Fruit fly (Drosophila melanogaster) whole organism, embryonic: ENCODE data around the gene Shc.
A peak's percentile ranks its signal among the peaks of the same experiment; 100 is the strongest.

Source experiments
- Aef1 ChIP-seq: fragments of 200-800 bp; sonication (Bioruptor generic); IDR thresholded peaks from 3 replicates; pipeline ENCODE4 v1.3.6; 2022; ENCODE audit warnings: missing biosample characterization, missing genetic modification characterization
- Atf6 ChIP-seq: fragments of 200-800 bp; sonication (Bioruptor generic); IDR thresholded peaks from 2 replicates; pipeline ENCODE4 v1.3.6; 2022; ENCODE audit warnings: missing biosample characterization, missing genetic modification characterization
- CG10209 ChIP-seq: fragments of 200-800 bp; sonication (Bioruptor generic); optimal IDR thresholded peaks from 3 replicates; lab custom pipeline; 2017; ENCODE audit warnings: missing biosample characterization, mild to moderate bottlenecking, missing genetic modification characterization, missing genetic modification reagents
- CG10267 ChIP-seq: fragments of 200-800 bp; sonication (Bioruptor generic); optimal IDR thresholded peaks from 2 replicates; lab custom pipeline; 2018; ENCODE audit warnings: missing biosample characterization, mild to moderate bottlenecking, missing genetic modification characterization, moderate library complexity
- CG10274 ChIP-seq: fragments of 200-800 bp; sonication (Bioruptor generic); optimal IDR thresholded peaks from 3 replicates; lab custom pipeline; 2017; ENCODE audit warnings: missing biosample characterization, mild to moderate bottlenecking, missing genetic modification characterization
- CG10431 ChIP-seq: fragments of 200-800 bp; sonication (Bioruptor generic); optimal IDR thresholded peaks from 3 replicates; lab custom pipeline; 2018; ENCODE audit warnings: missing biosample characterization, mild to moderate bottlenecking, missing genetic modification characterization
- CG12391 ChIP-seq: fragments of 200-800 bp; sonication (Bioruptor generic); optimal IDR thresholded peaks from 3 replicates; lab custom pipeline; 2018; ENCODE audit warnings: missing biosample characterization, mild to moderate bottlenecking, missing genetic modification characterization, moderate library complexity
- CG12942 ChIP-seq: fragments of 200-800 bp; sonication (Bioruptor generic); optimal IDR thresholded peaks from 3 replicates; lab custom pipeline; 2016; ENCODE audit warnings: missing biosample characterization, missing genetic modification characterization
- CG13123 ChIP-seq: fragments of 200-800 bp; sonication (Bioruptor generic); optimal IDR thresholded peaks from 2 replicates; lab custom pipeline; 2016; ENCODE audit warnings: missing biosample characterization, missing genetic modification characterization
- CG13424 ChIP-seq: fragments of 200-800 bp; sonication (Bioruptor generic); optimal IDR thresholded peaks from 2 replicates; lab custom pipeline; 2019; ENCODE audit warnings: missing biosample characterization, mild to moderate bottlenecking, missing genetic modification characterization, moderate library complexity
- CG13624 ChIP-seq: fragments of 200-800 bp; sonication (Bioruptor generic); optimal IDR thresholded peaks from 2 replicates; lab custom pipeline; 2016; ENCODE audit warnings: missing biosample characterization, missing genetic modification characterization
- CG15011 ChIP-seq: fragments of 200-800 bp; sonication (Bioruptor generic); optimal IDR thresholded peaks from 3 replicates; lab custom pipeline; 2018; ENCODE audit warnings: missing biosample characterization, mild to moderate bottlenecking, missing genetic modification characterization
- CG16779 ChIP-seq: fragments of 200-800 bp; sonication (Bioruptor generic); IDR thresholded peaks from 2 replicates; pipeline ENCODE4 v1.3.6; 2022; ENCODE audit warnings: missing biosample characterization, missing genetic modification characterization
- CG17829 ChIP-seq: fragments of 200-800 bp; optimal IDR thresholded peaks from 2 replicates; lab custom pipeline; 2019; ENCODE audit warnings: missing biosample characterization, mild to moderate bottlenecking, missing genetic modification characterization, moderate library complexity
- CG18599 ChIP-seq: fragments of 200-800 bp; sonication (Bioruptor generic); optimal IDR thresholded peaks from 3 replicates; lab custom pipeline; 2017; ENCODE audit warnings: missing biosample characterization, missing genetic modification characterization, mild to moderate bottlenecking, moderate library complexity, missing genetic modification reagents
- CG2120 ChIP-seq: fragments of 200-800 bp; sonication (Bioruptor generic); optimal IDR thresholded peaks from 3 replicates; lab custom pipeline; 2016; ENCODE audit warnings: missing biosample characterization, missing genetic modification characterization
- CG3726 ChIP-seq: fragments of 200-800 bp; sonication (Bioruptor generic); IDR thresholded peaks from 3 replicates; pipeline ENCODE4, ENCODE4 v1.3.6; 2022; ENCODE audit warnings: missing biosample characterization, missing genetic modification characterization
- CG5180 ChIP-seq: fragments of 200-800 bp; sonication (Bioruptor generic); optimal IDR thresholded peaks from 3 replicates; lab custom pipeline; 2017; ENCODE audit warnings: missing biosample characterization, missing genetic modification characterization, mild to moderate bottlenecking, moderate library complexity, missing genetic modification reagents
- CG7357 ChIP-seq: fragments of 200-800 bp; sonication (Bioruptor generic); IDR thresholded peaks from 3 replicates; pipeline ENCODE4 v1.3.6; 2022; ENCODE audit warnings: missing biosample characterization, missing genetic modification characterization
- CG7556 ChIP-seq: fragments of 200-800 bp; sonication (Bioruptor generic); optimal IDR thresholded peaks from 2 replicates; lab custom pipeline; 2017; ENCODE audit warnings: missing biosample characterization, mild to moderate bottlenecking, missing genetic modification characterization
- CG8388 ChIP-seq: fragments of 200-800 bp; sonication (Bioruptor generic); optimal IDR thresholded peaks from 2 replicates; lab custom pipeline; 2019; ENCODE audit warnings: missing biosample characterization, mild to moderate bottlenecking, missing genetic modification characterization, moderate library complexity
- CG9215 ChIP-seq: fragments of 200-800 bp; sonication (Bioruptor generic); IDR thresholded peaks from 2 replicates; pipeline ENCODE4 v1.3.6; 2022; ENCODE audit warnings: missing biosample characterization, missing genetic modification characterization
- Doc2 ChIP-seq: fragments of 200-800 bp; sonication (Bioruptor generic); IDR thresholded peaks from 2 replicates; pipeline ENCODE4 v1.3.6; 2022; ENCODE audit warnings: missing biosample characterization, missing genetic modification characterization
- Doc3 ChIP-seq: fragments of 200-800 bp; sonication (Bioruptor generic); IDR thresholded peaks from 3 replicates; pipeline ENCODE4 v1.3.6; 2022; ENCODE audit warnings: missing biosample characterization, missing genetic modification characterization; ENCODE audit not compliant: partially characterized antibody
- Drgx ChIP-seq: fragments of 200-800 bp; sonication (Bioruptor generic); IDR thresholded peaks from 2 replicates; pipeline ENCODE4 v1.3.6; 2022; ENCODE audit warnings: missing biosample characterization, missing genetic modification characterization
- GATAe ChIP-seq: fragments of 200-800 bp; sonication (Bioruptor generic); conservative IDR thresholded peaks from 2 replicates; pipeline ENCODE4 v1.3.6; 2022; ENCODE audit warnings: missing biosample characterization, missing genetic modification characterization
- H2.0 ChIP-seq: fragments of 200-800 bp; sonication (Bioruptor generic); IDR thresholded peaks from 2 replicates; pipeline ENCODE4 v1.3.6; 2022; ENCODE audit warnings: missing biosample characterization, missing genetic modification characterization
- Lhr ChIP-seq: fragments of 200-800 bp; sonication (Bioruptor generic); optimal IDR thresholded peaks from 3 replicates; lab custom pipeline; 2017; ENCODE audit warnings: mild to moderate bottlenecking, missing biosample characterization, missing genetic modification reagents, missing genetic modification characterization
- Max ChIP-seq: fragments of 200-800 bp; sonication (Bioruptor generic); optimal IDR thresholded peaks from 2 replicates; lab custom pipeline; 2016; ENCODE audit warnings: missing biosample characterization, mild to moderate bottlenecking, missing genetic modification characterization
- Nf-YB ChIP-seq: fragments of 200-800 bp; sonication (Bioruptor generic); optimal IDR thresholded peaks from 3 replicates; lab custom pipeline; 2019; ENCODE audit warnings: missing biosample characterization, mild to moderate bottlenecking, missing genetic modification characterization, moderate library complexity
- Sox102F ChIP-seq: fragments of 200-800 bp; sonication (Bioruptor generic); optimal IDR thresholded peaks from 2 replicates; lab custom pipeline; 2018; ENCODE audit warnings: missing biosample characterization, mild to moderate bottlenecking, missing genetic modification characterization, moderate library complexity
- Stat92E ChIP-seq, 3 experiments: fragments of >200 bp in 2 of 3; fragments of 200-800 bp in 1 of 3; sonication (Bioruptor generic) in 1 of 3; optimal IDR thresholded peaks; 2 replicates each; lab custom pipeline; 2017 to 2019; ENCODE audit warnings: missing biosample characterization in 3 of 3, missing genetic modification characterization in 3 of 3, mild to moderate bottlenecking in 1 of 3, moderate library complexity in 1 of 3
- amos ChIP-seq: fragments of 200-800 bp; sonication (Bioruptor generic); IDR thresholded peaks from 2 replicates; pipeline ENCODE4 v1.3.6; 2022; ENCODE audit warnings: missing biosample characterization, missing genetic modification characterization; ENCODE audit not compliant: partially characterized antibody
- ap ChIP-seq: fragments of 200-800 bp; sonication (Bioruptor generic); IDR thresholded peaks from 2 replicates; pipeline ENCODE4 v1.3.6; 2022; ENCODE audit warnings: missing biosample characterization, missing genetic modification characterization
- bab2 ChIP-seq: fragments of 200-800 bp; sonication (Bioruptor generic); optimal IDR thresholded peaks from 2 replicates; lab custom pipeline; 2016; ENCODE audit warnings: missing biosample characterization, missing genetic modification characterization
- bsh ChIP-seq, 2 experiments: fragments of 200-800 bp; sonication (Bioruptor generic); optimal IDR thresholded peaks; 2 replicates each; lab custom pipeline; 2017 to 2018; ENCODE audit warnings: mild to moderate bottlenecking in 2 of 2, missing biosample characterization in 2 of 2, missing genetic modification characterization in 2 of 2, moderate library complexity in 1 of 2
- chif ChIP-seq, 2 experiments: fragments of 200-800 bp; sonication (Bioruptor generic); optimal IDR thresholded peaks; 3 replicates each; lab custom pipeline; 2016; ENCODE audit warnings: missing biosample characterization in 2 of 2, missing genetic modification characterization in 2 of 2
- exex ChIP-seq: fragments of 200-800 bp; sonication (Bioruptor generic); optimal IDR thresholded peaks from 4 replicates; lab custom pipeline; 2018; ENCODE audit warnings: missing biosample characterization, mild to moderate bottlenecking, missing genetic modification characterization, moderate library complexity
- gcm ChIP-seq: fragments of 200-800 bp; sonication (Bioruptor generic); optimal IDR thresholded peaks from 2 replicates; lab custom pipeline; 2019; ENCODE audit warnings: missing biosample characterization, mild to moderate bottlenecking, missing genetic modification characterization, moderate library complexity
- grau ChIP-seq: fragments of 200-800 bp; optimal IDR thresholded peaks from 3 replicates; lab custom pipeline; 2019; ENCODE audit warnings: missing biosample characterization, mild to moderate bottlenecking, missing genetic modification characterization, moderate library complexity
- hbn ChIP-seq: fragments of 200-800 bp; sonication (Bioruptor generic); IDR thresholded peaks from 2 replicates; pipeline ENCODE4 v1.3.6; 2022; ENCODE audit warnings: missing biosample characterization, missing genetic modification characterization; ENCODE audit not compliant: partially characterized antibody
- her ChIP-seq: fragments of 200-800 bp; sonication (Bioruptor generic); optimal IDR thresholded peaks from 2 replicates; lab custom pipeline; 2016; ENCODE audit warnings: missing biosample characterization, missing genetic modification characterization
- lab ChIP-seq: fragments of 200-800 bp; sonication (Bioruptor generic); optimal IDR thresholded peaks from 3 replicates; lab custom pipeline; 2017; ENCODE audit warnings: missing biosample characterization, missing genetic modification characterization, mild to moderate bottlenecking, moderate library complexity, missing genetic modification reagents
- pb ChIP-seq: fragments of 200-800 bp; sonication (Bioruptor generic); optimal IDR thresholded peaks from 3 replicates; lab custom pipeline; 2016; ENCODE audit warnings: missing biosample characterization, missing genetic modification characterization
- pho ChIP-seq: fragments of 200-800 bp; sonication (Bioruptor generic); optimal IDR thresholded peaks from 2 replicates; lab custom pipeline; 2016; ENCODE audit warnings: missing biosample characterization, missing genetic modification characterization
- seq ChIP-seq: fragments of 200-800 bp; sonication (Bioruptor generic); IDR thresholded peaks from 2 replicates; pipeline ENCODE4 v1.3.6; 2022; ENCODE audit warnings: missing biosample characterization, missing genetic modification characterization
- tap ChIP-seq: fragments of 200-800 bp; optimal IDR thresholded peaks from 3 replicates; lab custom pipeline; 2019; ENCODE audit warnings: missing biosample characterization, mild to moderate bottlenecking, missing genetic modification characterization, moderate library complexity
- ttk ChIP-seq: fragments of 200-800 bp; sonication (Bioruptor generic); IDR thresholded peaks from 2 replicates; pipeline ENCODE4 v2.1.2; 2022; ENCODE audit warnings: missing biosample characterization, missing genetic modification characterization
- vvl ChIP-seq: fragments of 200-800 bp; sonication (Bioruptor generic); IDR thresholded peaks from 2 replicates; pipeline ENCODE4 v1.3.6; 2022; ENCODE audit warnings: missing biosample characterization, missing genetic modification characterization
- wdn ChIP-seq: fragments of 200-800 bp; sonication (Bioruptor generic); IDR thresholded peaks from 2 replicates; pipeline ENCODE4 v1.3.6; 2022; ENCODE audit warnings: missing biosample characterization, missing genetic modification characterization

The Shc gene

DNA sequence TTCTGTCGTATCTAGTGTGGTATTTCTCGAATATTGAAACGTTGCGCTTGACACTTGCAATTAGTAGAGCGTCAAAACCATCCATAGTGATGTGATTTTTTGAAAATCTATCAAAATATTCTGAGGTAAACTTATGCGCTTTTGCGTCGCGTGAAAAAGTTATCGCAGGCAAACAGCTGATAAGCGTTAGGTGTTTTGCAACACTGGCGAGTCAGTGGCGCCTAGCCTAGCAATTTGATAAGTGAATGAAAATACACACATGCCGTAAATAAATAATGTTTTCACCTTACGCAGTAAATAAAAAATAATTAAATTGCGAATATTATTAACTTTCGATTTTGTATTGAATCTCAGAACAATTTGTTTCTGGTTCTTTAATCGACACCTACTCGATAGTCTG is 8.5 kb downstream of the Shc start, which contains the start of gene CG42526:
Gene CG42526, minus strand, starts transcription at position 85 of the 400 bp plus-strand sequence.
- TF ChIP-seq Sox102F (GFP tag; lab: Kevin White, UChicago) (peak; percentile 30), CG10209 (GFP tag; lab: Kevin White, UChicago) (peak; percentile 39), Max (peak; percentile 26), gcm (GFP tag; lab: Kevin White, UChicago) (no peak), CG13424 (tag; lab: Kevin White, UChicago) (peak; percentile 3), CG15011 (GFP tag; lab: Kevin White, UChicago) (no peak), CG18599 (GFP tag; lab: Kevin White, UChicago) (peak; percentile 48), pho (GFP tag; lab: Kevin White, UChicago) (peak; percentile 56), tap (tag; lab: Kevin White, UChicago) (no peak), GATAe (no peak; the same call in 1 of the 2 replicates), CG9215 (GFP tag; lab: Robert Waterston, UW) (no peak), CG10267 (peak; percentile 93), her (GFP tag; lab: Kevin White, UChicago) (peak; percentile 45), Doc3 (GFP tag; lab: Robert Waterston, UW) (peak; percentile 61), Atf6 (GFP tag; lab: Robert Waterston, UW) (peak; percentile 63; the same call in 1 of the 2 replicates), chif (GFP tag; optimal IDR thresholded peaks at IDR 0.05; lab: Kevin White, UChicago) (peak in 1 of 2 experiments; percentile 39), CG17829 (tag; lab: Kevin White, UChicago) (peak; percentile 31), Aef1 (no peak), Stat92E (GFP tag; optimal IDR thresholded peaks at IDR 0.05; lab: Kevin White, UChicago) (no peak), Drgx (GFP tag; lab: Robert Waterston, UW) (no peak), CG12942 (GFP tag; lab: Kevin White, UChicago) (peak; percentile 27), CG13624 (peak; percentile 71), H2.0 (GFP tag; lab: Robert Waterston, UW) (peak; percentile 66), CG7357 (GFP tag; lab: Robert Waterston, UW) (no peak), wdn (GFP tag; lab: Robert Waterston, UW) (no peak), CG2120 (GFP tag; lab: Kevin White, UChicago) (peak; percentile 80), CG5180 (GFP tag; lab: Kevin White, UChicago) (no peak), exex (no peak), grau (tag; lab: Kevin White, UChicago) (peak; percentile 53), Nf-YB (no peak), CG12391 (peak; percentile 56), seq (GFP tag; lab: Robert Waterston, UW) (0 out of 2 replicates have a peak, but pooled peaks have one; percentile 12), bab2 (GFP tag; lab: Kevin White, UChicago) (peak; percentile 56), CG8388 (peak; percentile 1), CG7556 (peak; percentile 57), CG3726 (GFP tag; lab: Robert Waterston, UW) (no peak), ttk (GFP tag; lab: Robert Waterston, UW) (peak; percentile 12; the same call in 1 of the 2 replicates), amos (GFP tag; lab: Robert Waterston, UW) (peak; percentile 44; the same call in 1 of the 2 replicates), CG10274 (GFP tag; lab: Kevin White, UChicago) (no peak), CG10431 (no peak), Doc2 (GFP tag; lab: Robert Waterston, UW) (no peak), lab (GFP tag; lab: Kevin White, UChicago) (peak; percentile 55), CG16779 (GFP tag; lab: Robert Waterston, UW) (no peak), CG13123 (GFP tag; lab: Kevin White, UChicago) (peak; percentile 7), vvl (peak; percentile 51), hbn (GFP tag; lab: Robert Waterston, UW) (peak; percentile 45; the same call in 1 of the 2 replicates), bsh (GFP tag; optimal IDR thresholded peaks at IDR 0.05; lab: Kevin White, UChicago) (peak in 1 of 2 experiments; percentile 28), Lhr (GFP tag; lab: Kevin White, UChicago) (no peak), ap (GFP tag; lab: Robert Waterston, UW) (0 out of 2 replicates have a peak, but pooled peaks have one; percentile 5), pb (GFP tag; lab: Kevin White, UChicago) (peak; percentile 5)
